Worm (Caenorhabditis elegans) whole organism, young adult: ENCODE measurements around the gene flp-2.

Experiments used
- B0261.1 ChIP-seq: sonication (generic microtip); optimal IDR thresholded peaks from 2 replicates; lab custom pipeline; 2016; ENCODE audit warnings: mild to moderate bottlenecking, missing genetic modification characterization, moderate library complexity, missing compliant biosample characterization
- F10E7.11 ChIP-seq: sonication (generic microtip); optimal IDR thresholded peaks from 2 replicates; lab custom pipeline; 2017; ENCODE audit warnings: mild to moderate bottlenecking, missing genetic modification characterization, moderate library complexity, missing compliant biosample characterization
- F22D6.2 ChIP-seq: sonication (generic microtip); optimal IDR thresholded peaks from 2 replicates; lab custom pipeline; 2016; ENCODE audit warnings: mild to moderate bottlenecking, missing genetic modification characterization, missing compliant biosample characterization
- F23B12.7 ChIP-seq: sonication (generic microtip); optimal IDR thresholded peaks from 2 replicates; lab custom pipeline; 2017; ENCODE audit warnings: missing genetic modification characterization, mild to moderate bottlenecking, missing compliant biosample characterization, antibody characterized with exemption, moderate library complexity; ENCODE audit not compliant: insufficient read depth
- F52B5.7 ChIP-seq: sonication (generic microtip); optimal IDR thresholded peaks from 2 replicates; lab custom pipeline; 2016; ENCODE audit warnings: mild to moderate bottlenecking, missing genetic modification characterization, missing compliant biosample characterization
- F57C9.4 ChIP-seq: sonication (generic microtip); optimal IDR thresholded peaks from 2 replicates; lab custom pipeline; 2017; ENCODE audit warnings: mild to moderate bottlenecking, missing genetic modification characterization, missing compliant biosample characterization
- T26A5.8 ChIP-seq: sonication (generic microtip); optimal IDR thresholded peaks from 2 replicates; lab custom pipeline; 2016; ENCODE audit warnings: missing genetic modification characterization, missing compliant biosample characterization
- Y56A3A.18 ChIP-seq: fragments of 200-800 bp; sonication (Bioruptor generic); IDR thresholded peaks from 2 replicates; pipeline ENCODE4 v1.3.6; 2022; ENCODE audit warnings: missing genetic modification reagents, missing genetic modification characterization, missing compliant biosample characterization
- Y95B8A.8 ChIP-seq: fragments of 200-800 bp; sonication (Bioruptor generic); IDR thresholded peaks from 2 replicates; pipeline ENCODE4 v1.3.6; 2022; ENCODE audit warnings: missing genetic modification reagents, missing genetic modification characterization, missing compliant biosample characterization
- ZK185.1 ChIP-seq: sonication (generic microtip); optimal IDR thresholded peaks from 2 replicates; lab custom pipeline; 2016; ENCODE audit warnings: mild to moderate bottlenecking, missing genetic modification characterization, missing compliant biosample characterization; ENCODE audit not compliant: poor library complexity, severe bottlenecking
- akir-1 ChIP-seq: fragments of 200-800 bp; sonication (Bioruptor generic); optimal IDR thresholded peaks from 2 replicates; lab custom pipeline; 2018; ENCODE audit warnings: mild to moderate bottlenecking, missing genetic modification characterization, moderate library complexity, missing compliant biosample characterization
- athp-1 ChIP-seq: sonication (generic microtip); optimal IDR thresholded peaks from 2 replicates; lab custom pipeline; 2017; ENCODE audit warnings: mild to moderate bottlenecking, missing genetic modification characterization, missing compliant biosample characterization
- attf-5 ChIP-seq: fragments of 200-800 bp; sonication (Bioruptor generic); optimal IDR thresholded peaks from 2 replicates; lab custom pipeline; 2018; ENCODE audit warnings: mild to moderate bottlenecking, missing genetic modification characterization, missing compliant biosample characterization
- ceh-27 ChIP-seq: fragments of 200-800 bp; sonication (Bioruptor generic); optimal IDR thresholded peaks from 2 replicates; lab custom pipeline; 2018; ENCODE audit warnings: mild to moderate bottlenecking, missing genetic modification characterization, moderate library complexity, missing compliant biosample characterization
- ceh-58 ChIP-seq: fragments of 200-800 bp; sonication (Bioruptor generic); IDR thresholded peaks from 2 replicates; pipeline ENCODE4 v1.3.6; 2022; ENCODE audit warnings: missing genetic modification characterization, missing compliant biosample characterization
- ceh-91 ChIP-seq: fragments of 200-800 bp; sonication (Bioruptor generic); IDR thresholded peaks from 2 replicates; pipeline ENCODE4 v1.3.6; 2022; ENCODE audit warnings: missing genetic modification reagents, missing genetic modification characterization, missing compliant biosample characterization
- chd-7 ChIP-seq: sonication (generic microtip); optimal IDR thresholded peaks from 2 replicates; lab custom pipeline; 2016; ENCODE audit warnings: mild to moderate bottlenecking, missing genetic modification characterization, moderate library complexity, missing compliant biosample characterization
- dox-1 ChIP-seq: fragments of 200-800 bp; sonication (Bioruptor generic); IDR thresholded peaks from 2 replicates; pipeline ENCODE4 v1.3.6; 2022; ENCODE audit warnings: missing genetic modification reagents, missing genetic modification characterization, missing compliant biosample characterization
- egl-18 ChIP-seq: fragments of 200-800 bp; sonication (Bioruptor generic); IDR thresholded peaks from 2 replicates; pipeline ENCODE4 v1.3.6; 2022; ENCODE audit warnings: missing genetic modification reagents, missing genetic modification characterization, missing compliant biosample characterization
- egl-44 ChIP-seq: fragments of 200-800 bp; sonication (Bioruptor generic); IDR thresholded peaks from 2 replicates; pipeline ENCODE4 v1.3.6; 2022; ENCODE audit warnings: missing genetic modification reagents, missing genetic modification characterization, missing compliant biosample characterization
- ekl-4 ChIP-seq: fragments of 200-800 bp; sonication (Bioruptor generic); IDR thresholded peaks from 2 replicates; pipeline ENCODE4 v1.3.6; 2022; ENCODE audit warnings: missing genetic modification reagents, missing genetic modification characterization, missing compliant biosample characterization
- fkh-3 ChIP-seq: sonication (generic microtip); optimal IDR thresholded peaks from 2 replicates; lab custom pipeline; 2016; ENCODE audit warnings: mild to moderate bottlenecking, missing genetic modification characterization, missing compliant biosample characterization
- him-1 ChIP-seq: sonication (generic microtip); optimal IDR thresholded peaks from 2 replicates; lab custom pipeline; 2016; ENCODE audit warnings: missing genotype, missing genetic modification reagents, missing genetic modification characterization, missing compliant biosample characterization
- hmg-1.2 ChIP-seq: fragments of 200-800 bp; sonication (Bioruptor generic); IDR thresholded peaks from 2 replicates; pipeline ENCODE4 v1.3.6; 2022; ENCODE audit warnings: missing genetic modification reagents, missing genetic modification characterization, missing compliant biosample characterization
- hmg-20 ChIP-seq: fragments of 200-800 bp; sonication (Bioruptor generic); IDR thresholded peaks from 2 replicates; pipeline ENCODE4 v1.3.6; 2022; ENCODE audit warnings: missing genetic modification reagents, missing genetic modification characterization, missing compliant biosample characterization
- hrde-1 ChIP-seq: sonication (generic microtip); optimal IDR thresholded peaks from 2 replicates; lab custom pipeline; 2016; ENCODE audit warnings: missing genetic modification characterization, mild to moderate bottlenecking, missing compliant biosample characterization, moderate library complexity, missing genotype, missing genetic modification reagents, borderline replicate concordance
- let-607 ChIP-seq, 2 experiments: fragments of 200-800 bp in 1 of 2; sonication (Bioruptor generic) in 1 of 2; sonication (generic microtip) in 1 of 2; optimal IDR thresholded peaks; 2 replicates each; lab custom pipeline; 2016 to 2018; ENCODE audit warnings: mild to moderate bottlenecking in 2 of 2, missing compliant biosample characterization in 2 of 2, missing genetic modification characterization in 2 of 2, moderate library complexity in 2 of 2, missing genotype in 1 of 2
- lin-26 ChIP-seq: fragments of 200-800 bp; sonication (Bioruptor generic); IDR thresholded peaks from 2 replicates; pipeline ENCODE4 v1.3.6; 2022; ENCODE audit warnings: missing genetic modification reagents, missing genetic modification characterization, missing compliant biosample characterization
- madf-6 ChIP-seq: fragments of 200-800 bp; sonication (Bioruptor generic); IDR thresholded peaks from 2 replicates; pipeline ENCODE4 v1.3.6; 2022; ENCODE audit warnings: missing genetic modification reagents, missing genetic modification characterization, missing compliant biosample characterization
- mes-4 ChIP-seq: sonication (generic microtip); optimal IDR thresholded peaks from 2 replicates; lab custom pipeline; 2016; ENCODE audit warnings: missing genotype, missing genetic modification characterization, missing compliant biosample characterization
- nhr-80 ChIP-seq: sonication (generic microtip); optimal IDR thresholded peaks from 2 replicates; lab custom pipeline; 2016; ENCODE audit warnings: missing genetic modification characterization, missing compliant biosample characterization
- pbrm-1 ChIP-seq: fragments of 200-800 bp; sonication (Bioruptor generic); IDR thresholded peaks from 2 replicates; pipeline ENCODE4 v1.3.6; 2022; ENCODE audit warnings: missing genetic modification reagents, missing genetic modification characterization, missing compliant biosample characterization
- sdz-38 ChIP-seq: sonication (generic microtip); optimal IDR thresholded peaks from 2 replicates; lab custom pipeline; 2016; ENCODE audit warnings: missing genotype, missing genetic modification characterization, missing compliant biosample characterization
- sea-2 ChIP-seq: fragments of 200-800 bp; sonication (Bioruptor generic); IDR thresholded peaks from 2 replicates; pipeline ENCODE4 v1.3.6; 2022; ENCODE audit warnings: missing genetic modification characterization, missing compliant biosample characterization
- snpc-1.1 ChIP-seq: sonication (generic microtip); optimal IDR thresholded peaks from 2 replicates; lab custom pipeline; 2017; ENCODE audit warnings: missing genetic modification characterization, mild to moderate bottlenecking, missing compliant biosample characterization, antibody characterized with exemption, moderate library complexity, missing genotype, missing genetic modification reagents; ENCODE audit not compliant: insufficient read depth
- tbp1 ChIP-seq: fragments of 200-800 bp; sonication (Bioruptor generic); optimal IDR thresholded peaks from 2 replicates; lab custom pipeline; 2018; ENCODE audit warnings: mild to moderate bottlenecking, missing genetic modification characterization, missing compliant biosample characterization
- tbx-9 ChIP-seq: sonication (generic microtip); optimal IDR thresholded peaks from 2 replicates; lab custom pipeline; 2016; ENCODE audit warnings: borderline replicate concordance, missing genetic modification characterization, inconsistent platforms, missing compliant biosample characterization
- ztf-26 ChIP-seq: sonication (generic microtip); optimal IDR thresholded peaks from 2 replicates; lab custom pipeline; 2017; ENCODE audit warnings: missing genetic modification characterization, missing compliant biosample characterization

flp-2 gene

DNA sequence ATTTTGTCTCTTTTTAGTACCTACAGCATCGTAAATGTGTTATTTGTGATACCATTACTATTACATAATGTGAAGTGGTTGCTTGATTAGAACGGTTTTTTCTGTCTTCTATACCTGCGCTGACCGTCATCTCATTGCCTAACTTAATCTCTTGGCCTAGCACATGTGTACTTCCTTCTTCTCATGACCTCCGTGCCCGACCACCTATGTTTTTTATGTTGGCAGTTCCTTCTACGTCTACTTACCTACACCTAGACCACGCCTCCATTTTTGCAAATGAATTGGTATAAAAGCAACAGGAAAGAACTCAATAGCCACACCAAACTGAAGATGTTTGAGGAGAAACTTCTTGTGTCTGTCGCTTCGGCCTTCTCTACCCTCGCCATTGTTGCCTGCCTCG is 17.7 kb downstream of the flp-2 start, which contains the start of gene col-176:
Gene col-176 (plus strand): TSS at position 301 of the 400 bp plus-strand sequence.
- TF ChIP-seq ekl-4 = no peak
- no peak for TF ChIP-seq ceh-58
- TF ChIP-seq T26A5.8 (tag; lab: Kevin White, UChicago) = no peak
- no peak for TF ChIP-seq mes-4
- no peak for TF ChIP-seq ztf-26 (tag; lab: Kevin White, UChicago)
- TF ChIP-seq B0261.1 (tag; lab: Kevin White, UChicago) = no peak
- no peak for TF ChIP-seq madf-6
- TF ChIP-seq egl-44 (GFP tag; lab: Robert Waterston, UW) = no peak
- TF ChIP-seq tbx-9 (tag; lab: Kevin White, UChicago) = no peak
- no peak for TF ChIP-seq akir-1
- TF ChIP-seq F52B5.7 (tag; lab: Kevin White, UChicago) = no peak
- TF ChIP-seq chd-7 (tag; lab: Kevin White, UChicago) = no peak
- TF ChIP-seq pbrm-1 = no peak
- no peak for TF ChIP-seq tbp1
- no peak for TF ChIP-seq Y95B8A.8 (GFP tag; lab: Robert Waterston, UW)
- TF ChIP-seq, all 124 proteins: peak for 0

DNA sequence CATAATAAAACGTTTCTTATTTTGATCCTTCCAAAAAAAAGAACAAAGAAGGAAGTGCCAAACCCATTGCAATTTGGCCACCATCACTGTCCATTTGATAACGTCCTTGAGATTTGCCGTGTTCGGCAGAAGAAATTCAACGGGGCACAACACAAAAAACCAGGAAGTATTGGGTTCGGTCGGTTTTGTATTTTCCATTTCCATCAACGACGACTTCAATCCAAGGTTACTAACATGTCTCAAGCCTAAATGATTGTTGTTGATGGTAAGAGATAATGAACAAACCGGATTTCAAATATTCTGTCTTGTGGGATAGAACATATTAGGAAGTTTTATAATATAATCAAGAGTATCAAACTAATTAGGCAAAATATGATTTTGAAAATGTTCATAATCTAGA is 18.7 kb downstream of the flp-2 start:
- no peak for TF ChIP-seq F52B5.7 (tag; lab: Kevin White, UChicago)
- no peak for TF ChIP-seq hmg-20 (GFP tag; lab: Robert Waterston, UW)
- TF ChIP-seq ceh-91 = no peak
- no peak for TF ChIP-seq hrde-1 (tag; lab: Kevin White, UChicago)
- TF ChIP-seq him-1 (tag; lab: Kevin White, UChicago) = no peak
- no peak for TF ChIP-seq sea-2 (GFP tag; lab: Robert Waterston, UW)
- TF ChIP-seq egl-18 (GFP tag; lab: Robert Waterston, UW) = no peak
- TF ChIP-seq fkh-3 = no peak
- TF ChIP-seq snpc-1.1 (tag; lab: Kevin White, UChicago) = no peak
- no peak for TF ChIP-seq athp-1 (tag; lab: Kevin White, UChicago)
- TF ChIP-seq let-607 (tag; optimal IDR thresholded peaks at IDR 0.05; lab: Kevin White, UChicago) = no peak
- TF ChIP-seq F57C9.4 (tag; lab: Kevin White, UChicago) = no peak
- no peak for TF ChIP-seq ceh-27 (GFP tag; lab: Kevin White, UChicago)

DNA sequence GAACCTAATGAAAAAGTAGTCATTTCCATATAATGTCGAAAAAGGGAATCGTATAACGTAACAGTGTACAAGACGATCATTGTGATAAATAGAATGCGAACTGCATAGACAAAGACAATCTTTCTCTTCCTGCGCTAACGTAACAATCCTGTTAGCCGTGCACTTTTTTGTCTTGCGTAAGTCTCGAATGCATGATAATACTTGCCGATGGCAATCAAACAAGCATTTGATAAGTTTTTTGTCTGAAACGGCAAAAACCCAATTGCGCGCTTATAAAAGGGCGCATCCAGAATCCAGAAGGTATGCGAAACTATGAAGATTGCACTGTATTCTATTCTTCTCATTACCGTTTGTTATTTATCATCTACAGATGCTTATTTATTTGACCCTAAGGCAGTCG is 20.1 kb downstream of the flp-2 start, which contains the start of gene dao-4:
Gene dao-4 (plus strand): TSS at position 301 of the 400 bp plus-strand sequence.
- no peak for TF ChIP-seq lin-26 (GFP tag; lab: Robert Waterston, UW)
- TF ChIP-seq akir-1 = no peak
- TF ChIP-seq attf-5 (GFP tag; lab: Kevin White, UChicago) = no peak

DNA sequence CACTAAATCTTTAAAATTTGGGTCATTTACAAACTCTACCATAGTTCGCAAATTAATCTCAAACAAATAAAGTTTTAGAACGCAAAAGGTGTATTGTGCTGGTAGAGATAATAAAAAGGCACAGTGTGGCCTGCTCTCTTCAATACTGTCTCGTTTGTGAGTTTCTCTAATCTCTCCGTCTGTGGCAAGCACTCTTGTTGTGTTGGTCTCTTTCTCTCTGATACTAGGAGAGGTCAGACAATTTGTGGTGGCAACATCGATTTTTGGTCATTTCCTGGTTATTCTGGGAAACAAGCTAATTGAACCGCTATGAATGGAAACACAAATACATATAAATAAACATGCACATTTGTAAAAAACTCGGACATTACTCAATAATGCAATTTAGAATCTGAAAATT is 20.8 kb downstream of the flp-2 start, which contains the start of gene ZC373.5:
Gene ZC373.5 (minus strand): TSS at position 159 of the 400 bp plus-strand sequence.
- TF ChIP-seq nhr-80 (tag; lab: Kevin White, UChicago) = peak; percentile 83
- TF ChIP-seq Y56A3A.18 (GFP tag; lab: Robert Waterston, UW) = no peak
- no peak for TF ChIP-seq F22D6.2 (tag; lab: Kevin White, UChicago)
- no peak for TF ChIP-seq sdz-38 (tag; lab: Kevin White, UChicago)
- TF ChIP-seq lin-26 (GFP tag; lab: Robert Waterston, UW) = no peak
- no peak for TF ChIP-seq F10E7.11
- TF ChIP-seq ZK185.1 (tag; lab: Kevin White, UChicago) = no peak
- peak; percentile 66; the same call in 1 of the 2 replicates for TF ChIP-seq hmg-1.2 (GFP tag; lab: Robert Waterston, UW)
- no peak for TF ChIP-seq dox-1 (GFP tag; lab: Robert Waterston, UW)
- no peak for TF ChIP-seq F23B12.7
